Fruit fly (Drosophila melanogaster) whole organism, wandering third instar larva: ENCODE results near the gene RanBP3.

Experiments
- Abd-B ChIP-seq: fragments of >200 bp; optimal IDR thresholded peaks from 2 replicates; lab custom pipeline; 2017; ENCODE audit warnings: missing biosample characterization, missing genetic modification characterization
- CG32264 ChIP-seq: fragments of 200-800 bp; sonication (Bioruptor generic); optimal IDR thresholded peaks from 2 replicates; lab custom pipeline; 2016; ENCODE audit warnings: missing biosample characterization, missing genetic modification characterization
- CG9705 ChIP-seq: fragments of 200-800 bp; sonication (Bioruptor generic); optimal IDR thresholded peaks from 2 replicates; lab custom pipeline; 2018; ENCODE audit warnings: missing biosample characterization, mild to moderate bottlenecking, missing genetic modification characterization
- CrebA ChIP-seq: fragments of 200-800 bp; sonication (Bioruptor generic); optimal IDR thresholded peaks from 2 replicates; lab custom pipeline; 2016; ENCODE audit warnings: missing biosample characterization, mild to moderate bottlenecking, missing genetic modification characterization, borderline replicate concordance
- Dfd ChIP-seq: fragments of >200 bp; optimal IDR thresholded peaks from 2 replicates; lab custom pipeline; 2017; ENCODE audit warnings: missing biosample characterization, missing genetic modification characterization
- Dif ChIP-seq: fragments of 200-275, 200-300 bp; sonication (Bioruptor generic); optimal IDR thresholded peaks from 2 replicates; lab custom pipeline; 2018; ENCODE audit warnings: missing biosample characterization, missing genetic modification characterization; ENCODE audit not compliant: partially characterized antibody
- GATAd ChIP-seq: sonication (Bioruptor generic); optimal IDR thresholded peaks from 2 replicates; lab custom pipeline; 2016; ENCODE audit warnings: missing biosample characterization, missing genetic modification characterization
- HLH106 ChIP-seq: fragments of 200-800 bp; optimal IDR thresholded peaks from 3 replicates; lab custom pipeline; 2019; ENCODE audit warnings: missing biosample characterization, mild to moderate bottlenecking, missing genetic modification characterization, moderate library complexity
- Hnf4 ChIP-seq: fragments of 200-800 bp; sonication (Bioruptor generic); optimal IDR thresholded peaks from 2 replicates; lab custom pipeline; 2016; ENCODE audit warnings: missing biosample characterization, mild to moderate bottlenecking, missing genetic modification characterization
- Hr78 ChIP-seq: fragments of >200 bp; optimal IDR thresholded peaks from 2 replicates; lab custom pipeline; 2017; ENCODE audit warnings: missing biosample characterization, missing genetic modification characterization
- Hr83 ChIP-seq: fragments of 200-300 bp; sonication (Bioruptor generic); optimal IDR thresholded peaks from 2 replicates; lab custom pipeline; 2016; ENCODE audit warnings: missing biosample characterization, mild to moderate bottlenecking, missing genetic modification characterization, moderate library complexity; ENCODE audit not compliant: poor library complexity, severe bottlenecking
- Jra ChIP-seq: sonication (Bioruptor generic); optimal IDR thresholded peaks from 2 replicates; lab custom pipeline; 2016; ENCODE audit warnings: missing biosample characterization, missing genetic modification characterization
- Mio ChIP-seq: sonication (Bioruptor generic); optimal IDR thresholded peaks from 2 replicates; lab custom pipeline; 2016; ENCODE audit warnings: missing biosample characterization, missing genetic modification characterization
- Myc ChIP-seq: fragments of >200 bp; optimal IDR thresholded peaks from 2 replicates; lab custom pipeline; 2017
- N ChIP-seq: fragments of >200 bp; optimal IDR thresholded peaks from 2 replicates; lab custom pipeline; 2018; ENCODE audit warnings: missing biosample characterization, missing external identifiers, missing genetic modification characterization
- OdsH ChIP-seq: fragments of 200-800 bp; sonication (Bioruptor generic); optimal IDR thresholded peaks from 2 replicates; lab custom pipeline; 2016; ENCODE audit warnings: missing biosample characterization, mild to moderate bottlenecking, missing genetic modification characterization
- Rel ChIP-seq, 2 experiments: fragments of 200-800 bp; sonication (Bioruptor generic) in 1 of 2; optimal IDR thresholded peaks; 2 replicates in 1 of 2; 3 replicates in 1 of 2; lab custom pipeline; 2016 to 2019; ENCODE audit warnings: mild to moderate bottlenecking in 2 of 2, missing biosample characterization in 2 of 2, missing genetic modification characterization in 2 of 2, moderate library complexity in 1 of 2
- Sp1 ChIP-seq: fragments of 200-800 bp; sonication (Bioruptor generic); optimal IDR thresholded peaks from 3 replicates; lab custom pipeline; 2019; ENCODE audit warnings: missing biosample characterization, mild to moderate bottlenecking, missing genetic modification characterization, moderate library complexity
- Vsx2 ChIP-seq: fragments of 200-300, 225-300 bp; sonication (Bioruptor generic); optimal IDR thresholded peaks from 2 replicates; lab custom pipeline; 2018; ENCODE audit warnings: missing biosample characterization, missing genetic modification characterization; ENCODE audit not compliant: partially characterized antibody
- br ChIP-seq: fragments of 200-800 bp; sonication (Bioruptor generic); optimal IDR thresholded peaks from 2 replicates; lab custom pipeline; 2016; ENCODE audit warnings: missing biosample characterization, missing genetic modification characterization
- brk ChIP-seq: fragments of 200-800 bp; sonication (Bioruptor generic); optimal IDR thresholded peaks from 2 replicates; lab custom pipeline; 2016; ENCODE audit warnings: missing biosample characterization, mild to moderate bottlenecking, missing genetic modification characterization
- dl ChIP-seq, 2 experiments: fragments of 175-275, 200-275 bp in 1 of 2; fragments of 200-275 bp in 1 of 2; sonication (Bioruptor generic); optimal IDR thresholded peaks; lab custom pipeline; 2018; ENCODE audit warnings: mild to moderate bottlenecking in 2 of 2, missing biosample characterization in 2 of 2, missing genetic modification characterization in 2 of 2, moderate library complexity in 2 of 2; ENCODE audit not compliant: partially characterized antibody in 2 of 2, insufficient read depth in 1 of 2
- dmrt93B ChIP-seq: fragments of 200-800 bp; sonication (Bioruptor generic); optimal IDR thresholded peaks from 2 replicates; lab custom pipeline; 2018; ENCODE audit warnings: missing biosample characterization, mild to moderate bottlenecking, missing genetic modification characterization
- dsf ChIP-seq: sonication (Bioruptor generic); optimal IDR thresholded peaks from 2 replicates; lab custom pipeline; 2016; ENCODE audit warnings: missing biosample characterization, missing genetic modification characterization, borderline replicate concordance
- ey ChIP-seq: fragments of 200-800 bp; sonication (Bioruptor generic); optimal IDR thresholded peaks from 2 replicates; lab custom pipeline; 2016; ENCODE audit warnings: missing biosample characterization, missing genetic modification characterization
- foxo ChIP-seq, 2 experiments: fragments of 200-800 bp; sonication (Bioruptor generic); optimal IDR thresholded peaks; 2 replicates in 1 of 2; 3 replicates in 1 of 2; lab custom pipeline; 2016 to 2017; ENCODE audit warnings: missing biosample characterization in 2 of 2, missing genetic modification characterization in 2 of 2
- fru ChIP-seq: fragments of 200-800 bp; sonication (Bioruptor generic); optimal IDR thresholded peaks from 3 replicates; lab custom pipeline; 2016; ENCODE audit warnings: missing biosample characterization, mild to moderate bottlenecking, missing genetic modification characterization
- h ChIP-seq: fragments of 200-800 bp; sonication (Bioruptor generic); optimal IDR thresholded peaks from 3 replicates; lab custom pipeline; 2016; ENCODE audit warnings: missing biosample characterization, mild to moderate bottlenecking, missing genetic modification characterization
- jim ChIP-seq: fragments of 175-275, 200-325 bp; sonication (Bioruptor generic); optimal IDR thresholded peaks from 2 replicates; lab custom pipeline; 2016; ENCODE audit warnings: missing biosample characterization, mild to moderate bottlenecking, missing genetic modification characterization
- lola ChIP-seq: fragments of >200 bp; optimal IDR thresholded peaks from 2 replicates; lab custom pipeline; 2017; ENCODE audit warnings: missing biosample characterization, missing genetic modification characterization
- pan ChIP-seq: fragments of >200 bp; optimal IDR thresholded peaks from 2 replicates; lab custom pipeline; 2017
- psq ChIP-seq: fragments of 200-800 bp; sonication (Bioruptor generic); optimal IDR thresholded peaks from 3 replicates; lab custom pipeline; 2017; ENCODE audit warnings: missing biosample characterization, mild to moderate bottlenecking, missing genetic modification characterization, moderate library complexity
- rgr ChIP-seq: fragments of 200-800 bp; sonication (Bioruptor generic); optimal IDR thresholded peaks from 3 replicates; lab custom pipeline; 2016; ENCODE audit warnings: missing biosample characterization, mild to moderate bottlenecking, missing genetic modification characterization
- sage ChIP-seq: fragments of 200-800 bp; sonication (Bioruptor generic); optimal IDR thresholded peaks from 2 replicates; lab custom pipeline; 2016; ENCODE audit warnings: missing biosample characterization, mild to moderate bottlenecking, missing genetic modification characterization
- sv ChIP-seq: fragments of 200-800 bp; sonication (Bioruptor generic); optimal IDR thresholded peaks from 3 replicates; lab custom pipeline; 2016; ENCODE audit warnings: missing biosample characterization, missing genetic modification characterization
- tai ChIP-seq: sonication (Bioruptor generic); optimal IDR thresholded peaks from 2 replicates; lab custom pipeline; 2016; ENCODE audit warnings: missing biosample characterization, missing genetic modification characterization
- usp ChIP-seq: fragments of >200 bp; optimal IDR thresholded peaks from 2 replicates; lab custom pipeline; 2017; ENCODE audit warnings: missing biosample characterization, missing genetic modification characterization
- woc ChIP-seq: sonication (Bioruptor generic); optimal IDR thresholded peaks from 2 replicates; lab custom pipeline; 2016; ENCODE audit warnings: missing biosample characterization, mild to moderate bottlenecking, missing genetic modification characterization

RanBP3 gene

dm6 chr3R:23729066-23729465, 23.6 kb downstream of the RanBP3 start:
- TF ChIP-seq CG9705 (no peak), GATAd (GFP tag; lab: Kevin White, UChicago) (no peak), Jra (GFP tag; lab: Kevin White, UChicago) (no peak), rgr (peak; percentile 15), Dfd (GFP tag; lab: Kevin White, UChicago) (no peak), Hr83 (GFP tag; lab: Kevin White, UChicago) (peak; percentile 24)

dm6 chr3R:23728086-23728485, 24.5 kb downstream of the RanBP3 start:
- TF ChIP-seq brk (GFP tag; lab: Kevin White, UChicago): peak; percentile 9
- TF ChIP-seq N (GFP tag; lab: Kevin White, UChicago): no peak
- peak; percentile 15 for TF ChIP-seq sage (GFP tag; lab: Kevin White, UChicago)

DNA sequence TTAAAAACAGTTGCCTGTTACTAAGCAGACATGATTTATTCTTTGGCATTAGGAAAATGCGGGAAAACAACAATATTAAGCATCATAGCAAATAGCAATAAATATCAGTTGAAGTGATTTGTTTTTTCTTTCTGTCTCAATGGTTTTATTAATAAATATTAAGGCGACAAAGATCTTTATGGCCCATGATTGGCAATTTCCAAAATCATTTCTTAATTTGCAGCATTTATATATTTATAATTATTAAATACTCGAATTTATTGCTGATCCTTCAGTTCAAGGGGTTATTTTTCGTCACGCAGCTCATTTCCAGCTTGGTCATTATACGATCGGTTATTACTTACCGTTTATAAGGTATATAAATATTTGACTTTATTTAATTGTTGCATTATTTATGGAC, 25.0 kb downstream of the RanBP3 start:
- peak; percentile 23 for TF ChIP-seq CrebA (GFP tag; lab: Kevin White, UChicago)
- TF ChIP-seq rgr: no peak

- TF ChIP-seq Mio (GFP tag; lab: Kevin White, UChicago): no peak
- TF ChIP-seq tai: no peak
- no peak for TF ChIP-seq Dif
- peak; percentile 82 for TF ChIP-seq rgr
- no peak for TF ChIP-seq Myc (lab: Kevin White, UChicago)
- peak; percentile 45 for TF ChIP-seq CG32264 (GFP tag; lab: Kevin White, UChicago)
- no peak for TF ChIP-seq GATAd (GFP tag; lab: Kevin White, UChicago)
- TF ChIP-seq brk (GFP tag; lab: Kevin White, UChicago): peak; percentile 55
- peak; percentile 57 for TF ChIP-seq Sp1 (GFP tag; lab: Kevin White, UChicago)
- no peak for TF ChIP-seq Vsx2 (GFP tag; lab: Kevin White, UChicago)
- no peak for TF ChIP-seq Hr83 (GFP tag; lab: Kevin White, UChicago)
- no peak for TF ChIP-seq Dfd (GFP tag; lab: Kevin White, UChicago)
- peak; percentile 48 for TF ChIP-seq sage (GFP tag; lab: Kevin White, UChicago)
- TF ChIP-seq foxo (GFP tag; optimal IDR thresholded peaks at IDR 0.05; lab: Kevin White, UChicago): peak in 1 of 2 experiments; percentile 82
- TF ChIP-seq h (GFP tag; lab: Kevin White, UChicago): peak; percentile 83
- TF ChIP-seq Jra (GFP tag; lab: Kevin White, UChicago): peak; percentile 19
- no peak for TF ChIP-seq pan (lab: Kevin White, UChicago)
- peak; percentile 71 for TF ChIP-seq br (GFP tag; lab: Kevin White, UChicago)
- peak; percentile 85 for TF ChIP-seq sv (GFP tag; lab: Kevin White, UChicago)
- no peak for TF ChIP-seq dsf (GFP tag; lab: Kevin White, UChicago)
- TF ChIP-seq CrebA (GFP tag; lab: Kevin White, UChicago): no peak
- peak; percentile 8 for TF ChIP-seq dmrt93B (GFP tag; lab: Kevin White, UChicago)
- peak; percentile 55 for TF ChIP-seq Hnf4 (GFP tag; lab: Kevin White, UChicago)
- TF ChIP-seq OdsH: peak; percentile 83
- TF ChIP-seq psq: peak; percentile 58
- peak; percentile 68 for TF ChIP-seq ey
- no peak for TF ChIP-seq Abd-B (GFP tag; lab: Kevin White, UChicago)
- TF ChIP-seq Hr78 (GFP tag; lab: Kevin White, UChicago): no peak
- peak; percentile 26 for TF ChIP-seq woc (GFP tag; lab: Kevin White, UChicago)
- TF ChIP-seq dl (GFP tag; optimal IDR thresholded peaks at IDR 0.05; lab: Kevin White, UChicago; ENCODE audit: insufficient read depth in 1 of 2, partially characterized antibody in 2 of 2): no peak
- no peak for TF ChIP-seq N (GFP tag; lab: Kevin White, UChicago)
- peak; percentile 81 for TF ChIP-seq fru (GFP tag; lab: Kevin White, UChicago)
- TF ChIP-seq HLH106: peak; percentile 54
- no peak for TF ChIP-seq usp
- no peak for TF ChIP-seq jim (GFP tag; lab: Kevin White, UChicago)
- TF ChIP-seq CG9705: no peak
- TF ChIP-seq lola: no peak
- TF ChIP-seq Rel (GFP tag; optimal IDR thresholded peaks at IDR 0.05; lab: Kevin White, UChicago): peak; percentile 8
- TF ChIP-seq Rel (tag; optimal IDR thresholded peaks at IDR 0.05; lab: Kevin White, UChicago): no peak
These were observed 25.9 kb downstream of the RanBP3 start for dm6 chr3R:23726740-23727139.
